Worm (Caenorhabditis elegans) whole organism, L2 larva: ENCODE measurements around the gene B0393.9.

Experiments used
- C34F6.9 ChIP-seq: fragments of 150-350 bp; optimal IDR thresholded peaks from 2 replicates; lab custom pipeline; 2014; ENCODE audit warnings: missing biosample characterization, missing genetic modification characterization
- F13H6.1 ChIP-seq: sonication (generic microtip); optimal IDR thresholded peaks from 2 replicates; lab custom pipeline; 2016; ENCODE audit warnings: missing genetic modification characterization, missing compliant biosample characterization
- R02D3.7 ChIP-seq: fragments of 150-350 bp; optimal IDR thresholded peaks from 2 replicates; lab custom pipeline; 2014; ENCODE audit warnings: missing biosample characterization, missing genetic modification characterization
- Y55F3AM.14 ChIP-seq: fragments of 200-800 bp; sonication (Bioruptor generic); optimal IDR thresholded peaks from 2 replicates; lab custom pipeline; 2018; ENCODE audit warnings: mild to moderate bottlenecking, missing genetic modification characterization, missing compliant biosample characterization
- ZK546.5 ChIP-seq: sonication (generic microtip); optimal IDR thresholded peaks from 2 replicates; lab custom pipeline; 2017; ENCODE audit warnings: missing biosample characterization, missing genetic modification characterization
- alr-1 ChIP-seq: fragments of 150-350 bp; optimal IDR thresholded peaks from 2 replicates; lab custom pipeline; 2014; ENCODE audit warnings: missing biosample characterization, missing genetic modification characterization
- aly-2 ChIP-seq: fragments of 150-350 bp; optimal IDR thresholded peaks from 2 replicates; lab custom pipeline; 2014; ENCODE audit warnings: missing biosample characterization, missing genetic modification characterization
- ama-1 ChIP-seq: fragments of 150-350 bp; optimal IDR thresholded peaks from 2 replicates; lab custom pipeline; 2018; ENCODE audit warnings: inconsistent platforms
- blmp-1 ChIP-seq: sonication (generic microtip); optimal IDR thresholded peaks from 2 replicates; lab custom pipeline; 2017; ENCODE audit warnings: missing genetic modification characterization, mild to moderate bottlenecking, missing compliant biosample characterization, antibody characterized with exemption, moderate library complexity; ENCODE audit not compliant: insufficient read depth
- ceh-16 ChIP-seq: fragments of 150-350 bp; optimal IDR thresholded peaks from 2 replicates; lab custom pipeline; 2014; ENCODE audit warnings: missing biosample characterization, missing genetic modification characterization
- ceh-82 ChIP-seq: fragments of 150-350 bp; optimal IDR thresholded peaks from 2 replicates; lab custom pipeline; 2014; ENCODE audit warnings: missing biosample characterization, missing genetic modification characterization
- crh-2 ChIP-seq: sonication (generic microtip); optimal IDR thresholded peaks from 2 replicates; lab custom pipeline; 2017; ENCODE audit warnings: missing biosample characterization, missing genetic modification characterization
- dmd-4 ChIP-seq: sonication (generic microtip); optimal IDR thresholded peaks from 2 replicates; lab custom pipeline; 2017; ENCODE audit warnings: missing biosample characterization, missing genetic modification characterization
- egl-27 ChIP-seq: sonication (generic microtip); optimal IDR thresholded peaks from 3 replicates; lab custom pipeline; 2017; ENCODE audit warnings: missing biosample characterization, missing genetic modification reagents, missing genetic modification characterization
- elt-1 ChIP-seq: fragments of 150-350 bp; optimal IDR thresholded peaks from 2 replicates; lab custom pipeline; 2014; ENCODE audit warnings: missing biosample characterization, missing genetic modification characterization
- elt-3 ChIP-seq: sonication (generic microtip); optimal IDR thresholded peaks from 2 replicates; lab custom pipeline; 2017; ENCODE audit warnings: missing biosample characterization, missing genetic modification characterization
- fos-1 ChIP-seq: fragments of 150-350 bp; optimal IDR thresholded peaks from 2 replicates; lab custom pipeline; 2014; ENCODE audit warnings: missing biosample characterization, missing genetic modification characterization
- gmeb-1 ChIP-seq: fragments of 150-350 bp; optimal IDR thresholded peaks from 2 replicates; lab custom pipeline; 2014; ENCODE audit warnings: missing biosample characterization, missing genetic modification characterization
- lin-11 ChIP-seq: fragments of 150-350 bp; sonication (generic microtip); optimal IDR thresholded peaks from 2 replicates; lab custom pipeline; 2014; ENCODE audit warnings: missing biosample characterization, missing genetic modification characterization, inconsistent platforms, mixed read lengths
- lin-13 ChIP-seq: fragments of 150-350 bp; optimal IDR thresholded peaks from 2 replicates; lab custom pipeline; 2014; ENCODE audit warnings: missing biosample characterization, missing genetic modification reagents, missing genetic modification characterization
- lin-39 ChIP-seq: fragments of 150-350 bp; optimal IDR thresholded peaks from 2 replicates; lab custom pipeline; 2014; ENCODE audit warnings: missing biosample characterization, missing genetic modification reagents, missing genetic modification characterization
- lsy-2 ChIP-seq, 2 experiments: fragments of 150-350 bp in 1 of 2; sonication (generic microtip) in 1 of 2; optimal IDR thresholded peaks; 2 replicates each; lab custom pipeline; 2014 to 2017; ENCODE audit warnings: missing biosample characterization in 2 of 2, missing genetic modification characterization in 2 of 2
- mab-5 ChIP-seq: fragments of 150-350 bp; optimal IDR thresholded peaks from 2 replicates; lab custom pipeline; 2014; ENCODE audit warnings: missing biosample characterization, missing genetic modification characterization
- mbf-1 ChIP-seq: sonication (generic microtip); optimal IDR thresholded peaks from 2 replicates; lab custom pipeline; 2017; ENCODE audit warnings: missing biosample characterization, missing genetic modification characterization
- mdl-1 ChIP-seq, 2 experiments: fragments of 150-350 bp in 1 of 2; sonication (generic microtip) in 1 of 2; optimal IDR thresholded peaks; 2 replicates each; lab custom pipeline; 2017; ENCODE audit warnings: missing biosample characterization in 2 of 2, missing genetic modification characterization in 2 of 2
- nhr-10 ChIP-seq: sonication (generic microtip); optimal IDR thresholded peaks from 2 replicates; lab custom pipeline; 2017; ENCODE audit warnings: missing biosample characterization, missing genetic modification characterization
- nhr-11 ChIP-seq: fragments of 150-350 bp; optimal IDR thresholded peaks from 2 replicates; lab custom pipeline; 2014; ENCODE audit warnings: missing biosample characterization, missing genetic modification characterization
- nhr-12 ChIP-seq: fragments of 150-350 bp; optimal IDR thresholded peaks from 2 replicates; lab custom pipeline; 2014; ENCODE audit warnings: missing biosample characterization, missing genetic modification characterization
- nhr-129 ChIP-seq: fragments of 150-350 bp; optimal IDR thresholded peaks from 2 replicates; lab custom pipeline; 2014; ENCODE audit warnings: missing biosample characterization, missing genetic modification characterization
- nhr-21 ChIP-seq: fragments of 150-350 bp; optimal IDR thresholded peaks from 2 replicates; lab custom pipeline; 2014; ENCODE audit warnings: missing biosample characterization, missing genetic modification characterization
- nhr-23 ChIP-seq: fragments of 150-350 bp; optimal IDR thresholded peaks from 2 replicates; lab custom pipeline; 2014; ENCODE audit warnings: missing biosample characterization, missing genetic modification reagents, missing genetic modification characterization
- nhr-237 ChIP-seq: fragments of 150-350 bp; optimal IDR thresholded peaks from 2 replicates; lab custom pipeline; 2014; ENCODE audit warnings: missing biosample characterization, missing genetic modification characterization
- nhr-25 ChIP-seq: fragments of 150-350 bp; sonication (generic microtip); optimal IDR thresholded peaks from 3 replicates; lab custom pipeline; 2014; ENCODE audit warnings: missing biosample characterization, missing genetic modification characterization
- nhr-6 ChIP-seq: fragments of 150-350 bp; optimal IDR thresholded peaks from 2 replicates; lab custom pipeline; 2014; ENCODE audit warnings: missing biosample characterization, missing genetic modification characterization
- nhr-77 ChIP-seq: fragments of 150-350 bp; optimal IDR thresholded peaks from 2 replicates; lab custom pipeline; 2014; ENCODE audit warnings: missing biosample characterization, missing genetic modification characterization
- peb-1 ChIP-seq: fragments of 150-350 bp; optimal IDR thresholded peaks from 2 replicates; lab custom pipeline; 2014; ENCODE audit warnings: missing biosample characterization, missing genetic modification characterization
- sem-4 ChIP-seq: fragments of 150-350 bp; optimal IDR thresholded peaks from 2 replicates; lab custom pipeline; 2014; ENCODE audit warnings: missing biosample characterization, missing genetic modification reagents, missing genetic modification characterization
- skn-1 ChIP-seq: sonication (generic microtip); optimal IDR thresholded peaks from 2 replicates; lab custom pipeline; 2017; ENCODE audit warnings: missing biosample characterization, missing genetic modification characterization
- sma-3 ChIP-seq: sonication (generic microtip); optimal IDR thresholded peaks from 2 replicates; lab custom pipeline; 2016; ENCODE audit warnings: missing genetic modification reagents, missing genetic modification characterization, missing compliant biosample characterization
- sma-9 ChIP-seq, 2 experiments: fragments of 150-350 bp in 1 of 2; sonication (generic microtip) in 1 of 2; optimal IDR thresholded peaks; 2 replicates each; lab custom pipeline; 2014 to 2016; ENCODE audit warnings: missing genetic modification characterization in 2 of 2, mild to moderate bottlenecking in 1 of 2, missing biosample characterization in 1 of 2, missing compliant biosample characterization in 1 of 2, missing genetic modification reagents in 1 of 2, moderate library complexity in 1 of 2
- snpc-4 ChIP-seq: fragments of 150-350 bp; optimal IDR thresholded peaks from 2 replicates; lab custom pipeline; 2014; ENCODE audit warnings: missing biosample characterization, missing genetic modification characterization
- unc-39 ChIP-seq: fragments of 150-350 bp; optimal IDR thresholded peaks from 2 replicates; lab custom pipeline; 2014; ENCODE audit warnings: missing biosample characterization, missing genetic modification characterization
- unc-55 ChIP-seq: fragments of 150-350 bp; sonication (generic microtip); optimal IDR thresholded peaks from 3 replicates; lab custom pipeline; 2014; ENCODE audit warnings: missing biosample characterization, missing genetic modification reagents, missing genetic modification characterization
- unc-62 ChIP-seq: fragments of 150-350 bp; optimal IDR thresholded peaks from 2 replicates; lab custom pipeline; 2014; ENCODE audit warnings: missing biosample characterization, missing genetic modification reagents, missing genetic modification characterization
- zag-1 ChIP-seq: fragments of 150-350 bp; optimal IDR thresholded peaks from 2 replicates; lab custom pipeline; 2014; ENCODE audit warnings: missing biosample characterization, missing genetic modification characterization
- ztf-1 ChIP-seq: fragments of 200-800 bp; sonication (Bioruptor generic); conservative IDR thresholded peaks from 2 replicates; pipeline ENCODE4 v1.3.6; 2022; ENCODE audit warnings: missing genetic modification characterization, missing compliant biosample characterization
- ztf-11 ChIP-seq: sonication (generic microtip); optimal IDR thresholded peaks from 2 replicates; lab custom pipeline; 2017; ENCODE audit warnings: missing biosample characterization, missing genetic modification characterization
- ztf-4 ChIP-seq: fragments of 150-350 bp; optimal IDR thresholded peaks from 2 replicates; lab custom pipeline; 2014; ENCODE audit warnings: missing biosample characterization, missing genetic modification characterization

Gene B0393.9

ce11 chrIII:4756983-4757382 lies 23.0 kb downstream of the B0393.9 start, which contains the start of gene fbxl-2 (continued):
- TF ChIP-seq fos-1 (tag; lab: Kevin White, UChicago) (peak; percentile 88), Y55F3AM.14 (GFP tag; lab: Kevin White, UChicago) (peak; percentile 81), elt-3 (no peak), ztf-4 (tag; lab: Kevin White, UChicago) (peak; percentile 91), ztf-11 (tag; lab: Kevin White, UChicago) (peak; percentile 42), C34F6.9 (tag; lab: Kevin White, UChicago) (peak; percentile 98), sem-4 (peak; percentile 81), unc-55 (GFP tag; lab: Kevin White, UChicago) (peak; percentile 98), nhr-77 (peak; percentile 66), R02D3.7 (tag; lab: Kevin White, UChicago) (peak; percentile 88), sma-9 (GFP tag; optimal IDR thresholded peaks at IDR 0.05; lab: Kevin White, UChicago) (peak; percentile 96), sma-9 (tag; optimal IDR thresholded peaks at IDR 0.05; lab: Kevin White, UChicago) (no peak), ztf-1 (GFP tag; lab: Robert Waterston, UW) (no peak)

ce11 chrIII:4754001-4754561 lies 25.9 kb downstream of the B0393.9 start, which contains the start of the genes rps-0 and rbg-3:
rps-0 (minus strand) TSS chrIII:4754051.
rbg-3 (plus strand) TSS chrIII:4754424.
- TF ChIP-seq unc-55 (GFP tag; lab: Kevin White, UChicago) (peak; percentile 97), unc-39 (tag; lab: Kevin White, UChicago) (no peak), ama-1 (lab: Kevin White, UChicago) (peak; percentile 64), nhr-6 (tag; lab: Kevin White, UChicago) (peak; percentile 91), Y55F3AM.14 (GFP tag; lab: Kevin White, UChicago) (no peak), sma-3 (GFP tag; lab: Kevin White, UChicago) (peak; percentile 95), nhr-23 (tag; lab: Kevin White, UChicago) (no peak), unc-62 (GFP tag; lab: Kevin White, UChicago) (peak; percentile 28), nhr-129 (tag; lab: Kevin White, UChicago) (peak; percentile 94), zag-1 (tag; lab: Kevin White, UChicago) (peak; percentile 27), lin-11 (tag; lab: Kevin White, UChicago) (peak; percentile 89), nhr-12 (tag; lab: Kevin White, UChicago) (no peak), sem-4 (peak; percentile 91), nhr-237 (tag; lab: Kevin White, UChicago) (no peak), sma-9 (GFP tag; optimal IDR thresholded peaks at IDR 0.05; lab: Kevin White, UChicago) (peak; percentile 89), sma-9 (tag; optimal IDR thresholded peaks at IDR 0.05; lab: Kevin White, UChicago) (no peak), R02D3.7 (tag; lab: Kevin White, UChicago) (peak; percentile 97), lin-13 (peak; percentile 94), fos-1 (tag; lab: Kevin White, UChicago) (peak; percentile 92), elt-1 (tag; lab: Kevin White, UChicago) (no peak), nhr-77 (peak; percentile 51), ZK546.5 (tag; lab: Kevin White, UChicago) (peak; percentile 73), mdl-1 (tag; optimal IDR thresholded peaks at IDR 0.05; lab: Kevin White, UChicago) (peak in 1 of 2 experiments; percentile 45), nhr-25 (tag; lab: Kevin White, UChicago) (peak; percentile 95), ztf-11 (tag; lab: Kevin White, UChicago) (no peak), lsy-2 (tag; optimal IDR thresholded peaks at IDR 0.05; lab: Kevin White, UChicago) (peak; percentile 91 to 98), lin-39 (tag; lab: Kevin White, UChicago) (no peak), alr-1 (no peak), nhr-11 (tag; lab: Kevin White, UChicago) (no peak), ztf-4 (tag; lab: Kevin White, UChicago) (peak; percentile 80), ceh-16 (tag; lab: Kevin White, UChicago) (peak; percentile 68), egl-27 (tag; lab: Kevin White, UChicago) (peak; percentile 80), peb-1 (tag; lab: Kevin White, UChicago) (no peak), dmd-4 (tag; lab: Kevin White, UChicago) (no peak), nhr-21 (tag; lab: Kevin White, UChicago) (peak; percentile 93), F13H6.1 (tag; lab: Kevin White, UChicago) (peak; percentile 86), ztf-1 (GFP tag; lab: Robert Waterston, UW) (no peak), aly-2 (tag; lab: Kevin White, UChicago) (no peak), skn-1 (tag; lab: Kevin White, UChicago) (peak; percentile 79), ceh-82 (tag; lab: Kevin White, UChicago) (peak; percentile 57), mbf-1 (tag; lab: Kevin White, UChicago) (no peak), elt-3 (no peak), C34F6.9 (tag; lab: Kevin White, UChicago) (peak; percentile 97), crh-2 (tag; lab: Kevin White, UChicago) (peak; percentile 94), nhr-10 (tag; lab: Kevin White, UChicago) (no peak), blmp-1 (tag; lab: Kevin White, UChicago) (peak; percentile 69), gmeb-1 (tag; lab: Kevin White, UChicago) (peak; percentile 93), snpc-4 (peak; percentile 44), mab-5 (tag; lab: Kevin White, UChicago) (peak; percentile 85)
- TF ChIP-seq, all 48 proteins: peak for 31
